Fruit fly (Drosophila melanogaster) whole organism, pupa: Measurements from ENCODE around the gene Reg-2.
A peak's percentile ranks its signal among the peaks of the same experiment; 100 is the strongest.

Experiments used
- CG10348 ChIP-seq: fragments of 200-800 bp; sonication (Bioruptor generic); IDR thresholded peaks from 2 replicates; pipeline ENCODE4 v1.3.6; 2022; ENCODE audit warnings: missing biosample characterization, missing genetic modification characterization
- CG12605 ChIP-seq: fragments of 200-800 bp; sonication (Bioruptor generic); IDR thresholded peaks from 2 replicates; pipeline ENCODE4 v1.3.6; 2022; ENCODE audit warnings: missing biosample characterization, missing genetic modification characterization
- CG34367 ChIP-seq: fragments of 200-800 bp; sonication (Bioruptor generic); optimal IDR thresholded peaks from 2 replicates; lab custom pipeline; 2018; ENCODE audit warnings: missing biosample characterization, mild to moderate bottlenecking, missing genetic modification characterization
- CG8159 ChIP-seq: fragments of 200-800 bp; sonication (Bioruptor generic); optimal IDR thresholded peaks from 3 replicates; lab custom pipeline; 2018; ENCODE audit warnings: missing biosample characterization, mild to moderate bottlenecking, missing genetic modification characterization, moderate library complexity
- CG8301 ChIP-seq: fragments of 200-800 bp; sonication (Bioruptor generic); optimal IDR thresholded peaks from 2 replicates; lab custom pipeline; 2018; ENCODE audit warnings: missing biosample characterization, mild to moderate bottlenecking, missing genetic modification characterization
- D1 ChIP-seq: fragments of 200-800 bp; sonication (Bioruptor generic); optimal IDR thresholded peaks from 2 replicates; lab custom pipeline; 2018; ENCODE audit warnings: missing biosample characterization, mild to moderate bottlenecking, missing genetic modification characterization, moderate library complexity
- EcR ChIP-seq: fragments of 200-800 bp; sonication (Bioruptor generic); optimal IDR thresholded peaks from 3 replicates; lab custom pipeline; 2019; ENCODE audit warnings: missing biosample characterization, missing genetic modification characterization, mild to moderate bottlenecking, moderate library complexity, missing genetic modification reagents
- Ets98B ChIP-seq: fragments of 200-800 bp; sonication (Bioruptor generic); IDR thresholded peaks from 2 replicates; pipeline ENCODE4 v1.3.6; 2022; ENCODE audit warnings: missing biosample characterization, missing genetic modification characterization
- Pif1A ChIP-seq: fragments of 200-800 bp; sonication (Bioruptor generic); optimal IDR thresholded peaks from 3 replicates; lab custom pipeline; 2016; ENCODE audit warnings: missing biosample characterization, missing genetic modification characterization
- Pif1B ChIP-seq: fragments of 200-800 bp; sonication (Bioruptor generic); optimal IDR thresholded peaks from 3 replicates; lab custom pipeline; 2016; ENCODE audit warnings: missing biosample characterization, missing genetic modification characterization
- Snoo ChIP-seq: fragments of 200-800 bp; sonication (Bioruptor generic); optimal IDR thresholded peaks from 3 replicates; lab custom pipeline; 2017; ENCODE audit warnings: missing biosample characterization, mild to moderate bottlenecking, missing genetic modification characterization, inconsistent platforms
- gl ChIP-seq: fragments of 200-800 bp; sonication (Bioruptor generic); optimal IDR thresholded peaks from 2 replicates; lab custom pipeline; 2018; ENCODE audit warnings: missing biosample characterization, mild to moderate bottlenecking, missing genetic modification characterization

DNA sequence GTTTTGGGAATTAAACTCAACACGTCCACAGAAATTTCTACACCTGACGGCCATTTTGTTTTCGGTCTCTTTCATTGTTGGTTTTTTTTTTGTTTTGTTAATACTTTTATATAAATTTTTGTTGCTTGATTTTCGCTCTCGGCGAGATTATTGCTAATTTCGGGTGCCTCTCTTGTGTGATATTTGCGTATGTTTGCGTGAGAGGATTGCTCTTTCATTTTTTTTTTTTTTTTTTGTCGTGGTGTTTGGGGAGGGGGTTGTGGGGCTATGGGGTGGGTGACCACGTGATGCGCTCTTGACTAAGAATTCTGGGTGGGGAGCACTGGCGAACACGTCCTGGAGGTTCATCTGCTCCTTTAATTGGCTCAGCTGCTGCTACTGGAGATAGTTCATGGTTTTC is 19.5 kb upstream of the Reg-2 start:
- TF ChIP-seq CG12605 (GFP tag; lab: Robert Waterston, UW) (0 out of 2 replicates have a peak, but pooled peaks have one; percentile 46), CG10348 (no peak), CG34367 (tag; lab: Kevin White, UChicago) (no peak), CG8159 (tag; lab: Kevin White, UChicago) (no peak), EcR (GFP tag; lab: Kevin White, UChicago) (no peak), Pif1B (no peak), gl (tag; lab: Kevin White, UChicago) (no peak), D1 (tag; lab: Kevin White, UChicago) (no peak), CG8301 (tag; lab: Kevin White, UChicago) (no peak), Snoo (tag; lab: Kevin White, UChicago) (no peak), Pif1A (no peak), Ets98B (GFP tag; lab: Robert Waterston, UW) (peak; percentile 59)
